Fruit fly (Drosophila melanogaster): ENCODE measurements around the gene frj.

The frj gene

DNA sequence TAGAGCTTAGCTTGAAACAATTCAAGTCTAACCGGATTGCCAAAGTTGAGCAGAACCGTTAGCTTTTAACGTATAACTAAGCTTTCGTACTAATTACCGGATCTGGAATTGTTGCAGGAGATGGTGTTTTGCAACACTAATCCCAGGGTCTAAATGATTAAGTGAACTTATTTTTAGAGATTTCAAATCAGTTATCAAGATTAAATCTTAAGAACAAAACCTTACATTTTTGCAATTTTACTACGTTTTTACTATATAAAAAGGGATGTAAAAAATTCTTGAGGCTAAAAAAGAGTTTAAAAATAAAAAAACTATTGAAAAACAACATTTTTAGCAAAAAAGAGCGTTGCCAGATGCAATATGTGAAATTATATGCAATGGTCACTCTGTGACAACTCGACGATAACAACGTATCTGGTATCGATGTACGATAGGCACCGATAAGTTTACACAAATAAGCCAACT, 32.9 kb downstream of the frj start, which contains the start of the genes KFase and epsilonCOP:
TSS of gene KFase (minus strand) at position 81 of the 465 bp plus-strand sequence.
TSS of gene epsilonCOP (plus strand) at position 415 of the 465 bp plus-strand sequence.
- TF ChIP-seq HLH106 (tag; optimal IDR thresholded peaks at IDR 0.05) (peak; percentile 51), pan (optimal IDR thresholded peaks at IDR 0.05) (no peak), dsf (GFP tag; optimal IDR thresholded peaks at IDR 0.05; ENCODE audit: borderline replicate concordance) (peak; percentile 49), Dfd (GFP tag; optimal IDR thresholded peaks at IDR 0.05) (no peak), psq (GFP tag; optimal IDR thresholded peaks at IDR 0.05) (peak; percentile 36), Hr83 (GFP tag; optimal IDR thresholded peaks at IDR 0.05; ENCODE audit: poor library complexity, severe bottlenecking) (peak; percentile 75), jim (GFP tag; optimal IDR thresholded peaks at IDR 0.05) (no peak), sage (GFP tag; optimal IDR thresholded peaks at IDR 0.05) (no peak), GATAd (GFP tag; optimal IDR thresholded peaks at IDR 0.05) (no peak), sv (GFP tag; optimal IDR thresholded peaks at IDR 0.05) (peak; percentile 40), fru (GFP tag; optimal IDR thresholded peaks at IDR 0.05) (no peak), CrebA (GFP tag; optimal IDR thresholded peaks at IDR 0.05; ENCODE audit: borderline replicate concordance) (no peak), br (GFP tag; optimal IDR thresholded peaks at IDR 0.05) (peak; percentile 28), Dif (GFP tag; optimal IDR thresholded peaks at IDR 0.05; ENCODE audit: partially characterized antibody) (no peak), ey (GFP tag; optimal IDR thresholded peaks at IDR 0.05) (peak; percentile 48), woc (GFP tag; optimal IDR thresholded peaks at IDR 0.05) (no peak), CG9705 (GFP tag; optimal IDR thresholded peaks at IDR 0.05) (peak; percentile 28), Rel (GFP tag; optimal IDR thresholded peaks at IDR 0.05) (no peak), Rel (tag; optimal IDR thresholded peaks at IDR 0.05) (peak; percentile 67), Myc (optimal IDR thresholded peaks at IDR 0.05) (no peak), dl (GFP tag; optimal IDR thresholded peaks at IDR 0.05; ENCODE audit: insufficient read depth in 1 of 2, partially characterized antibody in 2 of 2) (no peak), N (GFP tag; optimal IDR thresholded peaks at IDR 0.05) (no peak), brk (GFP tag; optimal IDR thresholded peaks at IDR 0.05) (no peak), usp (GFP tag; optimal IDR thresholded peaks at IDR 0.05) (no peak), foxo (GFP tag; optimal IDR thresholded peaks at IDR 0.05) (peak in 1 of 2 experiments; percentile 47), Vsx2 (GFP tag; optimal IDR thresholded peaks at IDR 0.05; ENCODE audit: partially characterized antibody) (no peak), rgr (GFP tag; optimal IDR thresholded peaks at IDR 0.05) (peak; percentile 51), CG32264 (GFP tag; optimal IDR thresholded peaks at IDR 0.05) (no peak), tai (GFP tag; optimal IDR thresholded peaks at IDR 0.05) (no peak), h (GFP tag; optimal IDR thresholded peaks at IDR 0.05) (peak; percentile 68), Hnf4 (GFP tag; optimal IDR thresholded peaks at IDR 0.05) (peak; percentile 83), Hr78 (GFP tag; optimal IDR thresholded peaks at IDR 0.05) (no peak), OdsH (GFP tag; optimal IDR thresholded peaks at IDR 0.05) (peak; percentile 55), Mio (GFP tag; optimal IDR thresholded peaks at IDR 0.05) (no peak), Abd-B (GFP tag; optimal IDR thresholded peaks at IDR 0.05) (no peak), dmrt93B (GFP tag; optimal IDR thresholded peaks at IDR 0.05) (no peak), lola (GFP tag; optimal IDR thresholded peaks at IDR 0.05) (no peak), Jra (GFP tag; optimal IDR thresholded peaks at IDR 0.05) (peak; percentile 75), Sp1 (GFP tag; optimal IDR thresholded peaks at IDR 0.05) (peak; percentile 41)

DNA sequence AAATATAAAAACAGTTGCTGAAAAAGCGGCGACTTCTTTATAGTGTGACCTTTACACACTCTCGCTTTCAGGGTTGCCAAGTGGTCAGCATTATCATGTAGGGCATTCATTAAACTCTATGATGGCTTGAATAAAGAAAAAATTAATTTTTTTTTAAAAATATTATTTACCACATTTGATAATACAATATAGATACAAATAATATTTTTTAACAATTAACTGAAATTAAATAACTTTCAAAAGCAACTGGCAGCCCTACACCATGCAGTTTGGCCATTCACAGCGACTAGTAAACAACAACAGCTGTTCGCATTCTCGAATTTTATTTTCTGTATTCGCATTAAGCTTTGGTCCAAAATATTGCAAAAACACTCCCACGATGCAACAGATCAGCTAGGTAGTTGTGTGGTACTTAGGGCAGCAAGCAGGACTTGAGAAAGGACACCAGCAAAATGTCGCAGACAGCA, 35.0 kb downstream of the frj start, which contains the start of the genes Phf5a and CG31638:
TSS of gene Phf5a (minus strand) at position 61 of the 467 bp plus-strand sequence.
TSS of gene CG31638 (plus strand) at position 279 of the 467 bp plus-strand sequence.
- TF ChIP-seq Sp1 (GFP tag; optimal IDR thresholded peaks at IDR 0.05): peak; percentile 93
- peak; percentile 96 for TF ChIP-seq HLH106 (tag; optimal IDR thresholded peaks at IDR 0.05)
- TF ChIP-seq OdsH (GFP tag; optimal IDR thresholded peaks at IDR 0.05): peak; percentile 92
- no peak for TF ChIP-seq usp (GFP tag; optimal IDR thresholded peaks at IDR 0.05)
- no peak for TF ChIP-seq woc (GFP tag; optimal IDR thresholded peaks at IDR 0.05)
- TF ChIP-seq pan (optimal IDR thresholded peaks at IDR 0.05): no peak
- peak; percentile 89 for TF ChIP-seq dmrt93B (GFP tag; optimal IDR thresholded peaks at IDR 0.05)
- peak; percentile 85 for TF ChIP-seq br (GFP tag; optimal IDR thresholded peaks at IDR 0.05)
- peak; percentile 86 for TF ChIP-seq CG9705 (GFP tag; optimal IDR thresholded peaks at IDR 0.05)
- TF ChIP-seq Jra (GFP tag; optimal IDR thresholded peaks at IDR 0.05): peak; percentile 79
- TF ChIP-seq psq (GFP tag; optimal IDR thresholded peaks at IDR 0.05): peak; percentile 75
- peak in 1 of 2 experiments; percentile 70 for TF ChIP-seq foxo (GFP tag; optimal IDR thresholded peaks at IDR 0.05)
- no peak for TF ChIP-seq N (GFP tag; optimal IDR thresholded peaks at IDR 0.05)
- TF ChIP-seq sv (GFP tag; optimal IDR thresholded peaks at IDR 0.05): peak; percentile 67
- no peak for TF ChIP-seq Vsx2 (GFP tag; optimal IDR thresholded peaks at IDR 0.05; ENCODE audit: partially characterized antibody)
- peak; percentile 87 for TF ChIP-seq ey (GFP tag; optimal IDR thresholded peaks at IDR 0.05)
- TF ChIP-seq Myc (optimal IDR thresholded peaks at IDR 0.05): no peak
- TF ChIP-seq GATAd (GFP tag; optimal IDR thresholded peaks at IDR 0.05): peak; percentile 76
- TF ChIP-seq rgr (GFP tag; optimal IDR thresholded peaks at IDR 0.05): peak; percentile 80
- TF ChIP-seq h (GFP tag; optimal IDR thresholded peaks at IDR 0.05): peak; percentile 43
- TF ChIP-seq dsf (GFP tag; optimal IDR thresholded peaks at IDR 0.05; ENCODE audit: borderline replicate concordance): peak; percentile 77
- TF ChIP-seq Mio (GFP tag; optimal IDR thresholded peaks at IDR 0.05): peak; percentile 7
- no peak for TF ChIP-seq CG32264 (GFP tag; optimal IDR thresholded peaks at IDR 0.05)
- TF ChIP-seq Rel (GFP tag; optimal IDR thresholded peaks at IDR 0.05): no peak
- peak; percentile 41 for TF ChIP-seq Rel (tag; optimal IDR thresholded peaks at IDR 0.05)
- TF ChIP-seq fru (GFP tag; optimal IDR thresholded peaks at IDR 0.05): no peak
